Worm (Caenorhabditis elegans) whole organism, midembryonic: ENCODE data around the gene sre-20.

ENCODE experiments used
- T22C8.4 ChIP-seq: fragments of 200-800 bp; sonication (Bioruptor generic); IDR thresholded peaks from 2 replicates; pipeline ENCODE4 v1.3.6; 2022; ENCODE audit warnings: missing genetic modification characterization, missing compliant biosample characterization
- cog-1 ChIP-seq: sonication (generic microtip); optimal IDR thresholded peaks from 2 replicates; lab custom pipeline; 2016; ENCODE audit warnings: missing genetic modification characterization, missing compliant biosample characterization
- flt-1 ChIP-seq: fragments of 200-800 bp; sonication (Bioruptor generic); IDR thresholded peaks from 2 replicates; pipeline ENCODE4 v1.3.6; 2022; ENCODE audit warnings: missing genetic modification characterization, missing compliant biosample characterization
- klf-2 ChIP-seq: fragments of 200-800 bp; sonication (Bioruptor generic); conservative IDR thresholded peaks from 2 replicates; pipeline ENCODE4 v1.3.6; 2022; ENCODE audit warnings: missing genetic modification reagents, missing genetic modification characterization, missing compliant biosample characterization
- med-1 ChIP-seq: sonication (generic microtip); optimal IDR thresholded peaks from 2 replicates; lab custom pipeline; 2017; ENCODE audit warnings: missing genetic modification characterization, mild to moderate bottlenecking, missing compliant biosample characterization, antibody characterized with exemption, missing genetic modification reagents; ENCODE audit not compliant: insufficient read depth
- ref-1 ChIP-seq: fragments of 200-800 bp; sonication (Bioruptor generic); conservative IDR thresholded peaks from 2 replicates; pipeline ENCODE4 v1.3.6; 2022; ENCODE audit warnings: missing genetic modification reagents, missing genetic modification characterization, missing compliant biosample characterization
- tab-1 ChIP-seq: fragments of 200-800 bp; sonication (Bioruptor generic); IDR thresholded peaks from 2 replicates; pipeline ENCODE4 v1.3.6; 2022; ENCODE audit warnings: missing genetic modification characterization, missing compliant biosample characterization
- ztf-23 ChIP-seq: fragments of 200-800 bp; sonication (Bioruptor generic); IDR thresholded peaks from 2 replicates; pipeline ENCODE4 v1.3.6; 2022; ENCODE audit warnings: missing genetic modification reagents, missing genetic modification characterization, missing compliant biosample characterization
- ztf-29 ChIP-seq: fragments of 200-800 bp; sonication (Bioruptor generic); IDR thresholded peaks from 2 replicates; pipeline ENCODE4 v1.3.6; 2022; ENCODE audit warnings: missing genetic modification reagents, missing genetic modification characterization, missing compliant biosample characterization

Gene sre-20

DNA sequence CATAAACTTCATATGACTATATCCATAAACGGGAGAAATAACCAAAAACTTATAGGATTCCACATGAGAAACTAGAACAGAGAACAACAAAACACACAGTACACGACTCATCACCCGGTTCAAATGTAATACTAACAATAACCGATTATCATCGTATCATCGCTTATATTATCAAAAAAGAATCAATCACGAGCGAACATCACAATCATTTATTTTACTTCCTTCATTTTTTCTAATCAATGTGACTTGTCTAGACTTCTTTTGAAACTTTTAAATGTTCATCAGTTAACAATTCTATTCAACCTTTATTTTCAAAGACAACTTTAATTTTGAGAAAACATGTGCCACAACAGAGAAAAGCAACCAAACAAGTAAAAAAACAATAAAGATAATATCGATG lies 10.4 kb upstream of the sre-20 start, which contains the start of gene ugt-4:
ugt-4 (minus strand) TSS at position 141 of the 400 bp plus-strand sequence.
- TF ChIP-seq klf-2 = no peak
- no peak for TF ChIP-seq med-1 (GFP tag; lab: Kevin White, UChicago)
- TF ChIP-seq tab-1 (GFP tag; lab: Robert Waterston, UW) = no peak
- TF ChIP-seq cog-1 = no peak
- no peak for TF ChIP-seq ztf-23 (GFP tag; lab: Robert Waterston, UW)
- TF ChIP-seq flt-1 (GFP tag; lab: Robert Waterston, UW) = no peak
- no peak for TF ChIP-seq ref-1 (GFP tag; lab: Robert Waterston, UW)
- TF ChIP-seq T22C8.4 = no peak
- TF ChIP-seq ztf-29 (GFP tag; lab: Robert Waterston, UW) = no peak

DNA sequence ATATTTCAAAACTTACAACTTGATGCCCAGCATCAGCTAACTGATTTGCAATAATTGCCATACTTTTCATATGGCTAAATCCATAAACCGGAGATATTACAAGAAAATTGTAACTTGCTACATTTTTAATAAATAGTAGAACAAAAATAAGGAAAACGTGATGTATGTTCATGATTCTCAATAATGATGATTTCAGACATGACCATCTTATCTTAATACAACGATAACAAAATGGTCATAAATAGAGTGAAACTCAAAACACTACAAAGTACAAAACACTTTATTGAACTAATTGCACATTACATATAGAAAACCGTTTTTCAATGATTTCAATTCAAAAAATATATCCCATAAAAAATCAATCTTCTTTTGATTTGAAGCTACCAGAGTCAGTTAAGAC lies 8.0 kb upstream of the sre-20 start, which contains the start of gene ugt-5:
ugt-5 (minus strand) TSS at position 214 of the 400 bp plus-strand sequence.
- TF ChIP-seq ztf-29 (GFP tag; lab: Robert Waterston, UW) (no peak), cog-1 (no peak), T22C8.4 (no peak), klf-2 (no peak), ref-1 (GFP tag; lab: Robert Waterston, UW) (no peak), tab-1 (GFP tag; lab: Robert Waterston, UW) (no peak), flt-1 (GFP tag; lab: Robert Waterston, UW) (no peak), ztf-23 (GFP tag; lab: Robert Waterston, UW) (no peak), med-1 (GFP tag; lab: Kevin White, UChicago) (no peak)

DNA sequence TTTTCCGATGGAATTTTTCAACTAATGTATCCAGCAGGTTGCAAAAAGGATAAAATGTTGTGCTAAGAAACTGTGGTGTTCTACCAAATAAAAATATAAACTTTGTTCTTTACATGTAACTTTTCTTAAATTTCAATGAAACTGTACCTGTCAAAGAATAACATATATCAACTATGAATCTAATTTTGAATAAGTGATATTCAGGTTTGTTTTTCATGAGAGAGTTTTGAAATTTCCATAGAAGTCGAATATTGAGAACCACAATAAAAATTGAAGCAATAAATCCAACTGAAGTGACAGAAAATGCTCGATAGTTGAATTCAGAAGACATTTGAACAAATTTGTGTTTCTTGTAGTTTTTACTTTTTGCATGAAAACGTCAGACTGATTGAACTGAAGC lies 5.4 kb upstream of the sre-20 start, which contains the start of gene srbc-43:
srbc-43 (minus strand) TSS at position 331 of the 400 bp plus-strand sequence.
- TF ChIP-seq tab-1 (GFP tag; lab: Robert Waterston, UW) (no peak), T22C8.4 (no peak)

DNA sequence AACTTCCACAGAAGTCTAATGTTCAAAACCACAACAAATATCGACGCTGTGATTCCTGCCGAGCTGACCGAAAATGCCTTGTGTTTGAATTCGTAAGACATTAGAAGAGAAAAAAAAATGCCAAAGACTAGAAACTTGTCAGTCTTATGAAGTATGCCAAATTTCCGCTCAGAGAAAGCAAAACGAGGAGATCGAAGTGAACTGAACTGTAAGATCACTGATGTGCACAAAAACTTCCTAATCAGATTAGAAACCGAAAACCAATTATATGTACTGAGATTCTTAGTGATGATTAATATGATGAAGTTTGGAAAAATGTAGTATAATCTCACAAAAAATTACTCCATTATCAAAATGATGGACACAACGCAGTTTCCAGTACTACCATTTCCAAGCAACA lies 3.7 kb upstream of the sre-20 start, which contains the start of gene srbc-44:
srbc-44 (minus strand) TSS at position 101 of the 400 bp plus-strand sequence.
- TF ChIP-seq tab-1 (GFP tag; lab: Robert Waterston, UW) (no peak), ztf-23 (GFP tag; lab: Robert Waterston, UW) (no peak), cog-1 (no peak), klf-2 (no peak), flt-1 (GFP tag; lab: Robert Waterston, UW) (no peak), ref-1 (GFP tag; lab: Robert Waterston, UW) (no peak), med-1 (GFP tag; lab: Kevin White, UChicago) (no peak)

DNA sequence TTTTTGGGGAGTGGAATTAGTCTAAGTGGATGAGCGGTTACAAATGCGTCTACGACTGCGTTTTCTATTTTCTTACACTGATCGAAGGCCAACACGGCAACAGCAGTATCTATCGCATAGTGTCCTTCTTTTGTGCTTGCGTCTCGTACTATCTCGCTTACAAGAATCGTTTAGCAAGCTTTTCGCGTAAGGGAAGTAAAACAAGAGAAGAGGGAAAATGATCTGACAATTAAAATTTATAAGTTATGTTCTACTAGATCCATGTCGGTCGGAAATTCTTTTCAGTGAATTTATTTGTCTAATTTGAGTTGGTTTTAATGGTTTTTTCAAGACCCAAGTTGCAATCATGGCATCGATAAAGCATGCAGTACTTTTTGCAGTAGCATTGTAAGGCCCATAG lies 2.3 kb upstream of the sre-20 start, which contains the start of gene fkb-4:
fkb-4 (minus strand) TSS at position 101 of the 400 bp plus-strand sequence.
- TF ChIP-seq ztf-23 (GFP tag; lab: Robert Waterston, UW) (no peak), T22C8.4 (no peak), ref-1 (GFP tag; lab: Robert Waterston, UW) (no peak), klf-2 (no peak), ztf-29 (GFP tag; lab: Robert Waterston, UW) (no peak), flt-1 (GFP tag; lab: Robert Waterston, UW) (no peak), med-1 (GFP tag; lab: Kevin White, UChicago) (no peak), cog-1 (no peak), tab-1 (GFP tag; lab: Robert Waterston, UW) (no peak)

DNA sequence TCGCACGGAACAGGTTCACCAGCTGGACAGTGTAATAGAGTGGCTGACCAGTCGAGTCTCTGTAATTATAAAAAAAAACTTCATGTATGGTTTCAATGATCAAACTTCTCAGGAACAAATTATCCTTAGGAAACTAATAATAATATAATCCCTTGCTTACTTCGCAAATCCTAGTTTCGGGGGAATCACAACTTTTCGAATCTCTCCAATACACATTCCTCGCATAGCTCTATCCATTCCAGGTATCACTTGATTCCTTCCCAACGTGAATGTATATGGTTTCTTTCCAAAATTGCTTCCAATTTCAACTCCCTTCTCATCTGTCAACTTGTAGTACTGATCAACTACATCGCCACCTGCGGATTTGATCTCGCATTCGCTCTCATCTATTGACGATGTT lies 1.6 kb upstream of the sre-20 start:
- TF ChIP-seq T22C8.4 (no peak), ztf-29 (GFP tag; lab: Robert Waterston, UW) (no peak), ztf-23 (GFP tag; lab: Robert Waterston, UW) (no peak), flt-1 (GFP tag; lab: Robert Waterston, UW) (no peak), med-1 (GFP tag; lab: Kevin White, UChicago) (no peak), tab-1 (GFP tag; lab: Robert Waterston, UW) (no peak), klf-2 (no peak), ref-1 (GFP tag; lab: Robert Waterston, UW) (no peak), cog-1 (no peak)

DNA sequence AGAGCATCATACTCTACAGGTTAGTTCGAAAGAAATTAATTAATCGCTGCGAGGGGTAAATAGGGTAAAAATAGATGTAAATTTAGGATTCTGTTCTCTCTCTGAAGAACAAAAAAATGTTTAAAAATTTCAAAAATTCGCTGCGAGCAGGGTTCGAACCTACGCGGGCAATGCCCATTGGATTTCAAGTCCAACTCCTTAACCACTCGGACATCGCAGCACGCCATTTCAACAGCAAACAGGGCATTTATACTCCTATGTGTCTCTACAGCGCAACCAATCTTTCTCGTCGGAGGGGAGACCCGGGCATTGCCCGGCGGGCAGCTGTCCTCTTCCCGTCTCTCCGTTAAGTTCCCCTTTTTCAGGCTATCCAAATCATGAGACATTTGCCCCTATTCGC lies 4.5 kb downstream of the sre-20 start:
- TF ChIP-seq ztf-23 (GFP tag; lab: Robert Waterston, UW) = peak; percentile 97
- TF ChIP-seq cog-1 = peak; percentile 58
- TF ChIP-seq T22C8.4 = peak; percentile 93
- peak; percentile 96 for TF ChIP-seq tab-1 (GFP tag; lab: Robert Waterston, UW)
- TF ChIP-seq med-1 (GFP tag; lab: Kevin White, UChicago) = peak; percentile 67
- peak; percentile 98 for TF ChIP-seq klf-2
- peak; percentile 97 for TF ChIP-seq flt-1 (GFP tag; lab: Robert Waterston, UW)
- TF ChIP-seq ref-1 (GFP tag; lab: Robert Waterston, UW) = peak; percentile 90
- TF ChIP-seq ztf-29 (GFP tag; lab: Robert Waterston, UW) = peak; percentile 96

DNA sequence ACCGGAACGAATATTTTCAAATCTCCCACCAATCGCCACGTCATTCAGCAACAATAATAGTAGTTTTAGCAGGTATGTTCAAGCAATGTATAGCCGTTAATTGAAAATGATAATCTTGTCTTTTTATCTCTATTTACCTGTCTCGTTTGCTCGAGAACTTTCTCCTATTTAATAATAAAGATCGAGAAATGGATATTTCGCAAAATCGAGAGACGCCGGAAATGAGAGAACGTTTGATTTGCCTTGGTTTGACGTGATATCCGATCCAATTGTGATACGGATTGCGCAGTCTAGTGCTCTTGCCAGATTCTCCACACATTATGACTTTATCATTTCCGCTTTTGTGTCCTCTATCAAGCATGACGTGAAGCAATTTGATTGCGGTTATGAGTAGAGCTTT lies 10.9 kb downstream of the sre-20 start:
- no peak for TF ChIP-seq cog-1
- no peak for TF ChIP-seq ztf-29 (GFP tag; lab: Robert Waterston, UW)
- TF ChIP-seq ztf-23 (GFP tag; lab: Robert Waterston, UW) = no peak
- TF ChIP-seq klf-2 = no peak
- no peak for TF ChIP-seq med-1 (GFP tag; lab: Kevin White, UChicago)
- TF ChIP-seq ref-1 (GFP tag; lab: Robert Waterston, UW) = no peak
- no peak for TF ChIP-seq flt-1 (GFP tag; lab: Robert Waterston, UW)
- TF ChIP-seq T22C8.4 = no peak
- TF ChIP-seq tab-1 (GFP tag; lab: Robert Waterston, UW) = no peak

DNA sequence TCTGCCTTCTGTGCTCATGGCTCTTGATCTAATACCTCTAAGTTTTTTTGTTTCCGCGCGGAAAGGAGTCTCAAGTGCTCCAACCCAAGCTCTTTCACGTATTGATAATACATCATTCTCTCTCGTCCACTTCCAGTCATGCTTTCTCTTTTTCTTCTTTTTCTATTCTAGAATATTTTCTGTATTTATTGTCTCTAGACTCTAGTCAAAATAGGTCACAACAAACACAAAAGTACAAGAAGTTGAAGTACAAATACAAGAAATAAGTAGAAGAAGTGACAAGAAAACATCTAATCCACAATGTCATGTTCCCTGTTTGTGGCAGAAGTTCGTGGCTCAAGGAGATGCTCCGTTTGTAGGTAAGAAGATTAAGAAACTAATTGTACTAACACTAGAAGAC lies 11.5 kb downstream of the sre-20 start, which contains the start of gene ZC455.1:
ZC455.1 (plus strand) TSS at position 301 of the 400 bp plus-strand sequence.
- TF ChIP-seq tab-1 (GFP tag; lab: Robert Waterston, UW) = no peak

DNA sequence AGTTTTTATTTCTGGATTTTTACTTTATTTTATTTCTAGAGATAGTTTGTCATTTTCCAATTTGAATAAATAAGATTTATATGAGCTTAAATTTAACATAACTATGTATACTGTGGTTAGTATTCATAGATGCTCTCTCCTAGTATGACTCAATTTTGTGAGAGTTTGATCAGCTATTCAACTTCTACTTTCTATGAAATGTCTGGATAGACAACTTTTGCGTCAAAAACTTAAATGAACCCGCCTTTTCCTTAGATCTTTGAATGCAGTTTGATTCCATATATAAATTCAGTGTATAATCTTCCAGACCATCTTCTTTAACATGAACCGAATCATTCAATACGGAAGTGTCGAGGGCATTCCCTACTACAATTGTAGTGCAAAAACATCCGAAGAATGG lies 15.8 kb downstream of the sre-20 start, which contains the start of gene srt-43:
srt-43 (plus strand) TSS at position 301 of the 400 bp plus-strand sequence.
- no peak for TF ChIP-seq tab-1 (GFP tag; lab: Robert Waterston, UW)
- no peak for TF ChIP-seq flt-1 (GFP tag; lab: Robert Waterston, UW)
- TF ChIP-seq cog-1 = no peak
- TF ChIP-seq ref-1 (GFP tag; lab: Robert Waterston, UW) = no peak
- TF ChIP-seq T22C8.4 = no peak
- no peak for TF ChIP-seq klf-2
- TF ChIP-seq ztf-23 (GFP tag; lab: Robert Waterston, UW) = no peak
- no peak for TF ChIP-seq ztf-29 (GFP tag; lab: Robert Waterston, UW)
- no peak for TF ChIP-seq med-1 (GFP tag; lab: Kevin White, UChicago)
